Worm (Caenorhabditis elegans) whole organism, L3 larva: ENCODE results near the gene suf-1.

Experiments
- R02D3.7 ChIP-seq: fragments of 150-350 bp; optimal IDR thresholded peaks from 2 replicates; lab custom pipeline; 2014; ENCODE audit warnings: missing biosample characterization, missing genetic modification characterization
- ZK546.5 ChIP-seq: sonication (generic microtip); optimal IDR thresholded peaks from 2 replicates; lab custom pipeline; 2017; ENCODE audit warnings: missing biosample characterization, missing genetic modification characterization
- aly-2 ChIP-seq: fragments of 150-350 bp; optimal IDR thresholded peaks from 2 replicates; lab custom pipeline; 2014; ENCODE audit warnings: missing biosample characterization, missing genetic modification characterization
- ama-1 ChIP-seq: fragments of 150-350 bp; optimal IDR thresholded peaks from 2 replicates; lab custom pipeline; 2018
- elt-1 ChIP-seq: fragments of 150-350 bp; optimal IDR thresholded peaks from 2 replicates; lab custom pipeline; 2014; ENCODE audit warnings: missing biosample characterization, missing genetic modification characterization
- jun-1 ChIP-seq: fragments of 150-350 bp; optimal IDR thresholded peaks from 2 replicates; lab custom pipeline; 2014; ENCODE audit warnings: missing biosample characterization, missing genetic modification reagents, missing genetic modification characterization
- nhr-11 ChIP-seq: fragments of 150-350 bp; optimal IDR thresholded peaks from 2 replicates; lab custom pipeline; 2014; ENCODE audit warnings: missing biosample characterization, missing genetic modification characterization
- nhr-237 ChIP-seq: fragments of 150-350 bp; optimal IDR thresholded peaks from 2 replicates; lab custom pipeline; 2014; ENCODE audit warnings: missing biosample characterization, missing genetic modification characterization
- nhr-43 ChIP-seq: sonication (generic microtip); optimal IDR thresholded peaks from 2 replicates; lab custom pipeline; 2016; ENCODE audit warnings: mild to moderate bottlenecking, missing genetic modification characterization, missing compliant biosample characterization; ENCODE audit not compliant: poor library complexity, severe bottlenecking
- nhr-76 ChIP-seq: fragments of 150-350 bp; sonication (generic microtip); optimal IDR thresholded peaks from 5 replicates; lab custom pipeline; 2014; ENCODE audit warnings: missing biosample characterization, missing genetic modification characterization
- pha-4 ChIP-seq: fragments of 150-350 bp; optimal IDR thresholded peaks from 2 replicates; lab custom pipeline; 2014; ENCODE audit warnings: missing biosample characterization, missing genetic modification reagents, missing genetic modification characterization
- snpc-4 ChIP-seq: fragments of 150-350 bp; optimal IDR thresholded peaks from 2 replicates; lab custom pipeline; 2014; ENCODE audit warnings: missing biosample characterization, missing genetic modification characterization
- ztf-11 ChIP-seq: fragments of 150-350 bp; optimal IDR thresholded peaks from 2 replicates; lab custom pipeline; 2014; ENCODE audit warnings: missing biosample characterization, missing genetic modification characterization

DNA sequence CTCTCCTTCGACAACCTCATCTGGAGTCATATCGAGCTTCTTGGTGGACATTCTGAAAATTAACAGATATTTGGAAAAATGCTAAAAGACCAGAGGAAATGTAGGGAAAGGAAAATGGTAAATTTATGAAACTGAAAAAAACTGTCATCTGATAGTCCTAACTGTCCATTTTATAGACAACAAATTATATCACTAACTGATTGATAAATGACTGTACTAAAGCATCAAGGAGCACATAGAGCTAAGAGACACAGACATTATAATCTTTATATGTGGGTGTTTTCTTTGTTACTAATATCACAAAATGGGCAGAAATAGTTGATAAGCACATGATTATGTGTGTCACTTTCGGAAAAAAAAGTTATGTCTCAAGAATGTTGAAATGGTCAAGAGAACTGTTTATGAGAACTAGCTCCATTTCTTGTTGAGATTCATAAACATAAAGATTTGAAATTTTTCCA lies 36.8 kb upstream of the suf-1 start, which contains the start of gene F54C9.3:
- TF ChIP-seq jun-1 (tag; lab: Kevin White, UChicago) (peak; percentile 55), nhr-43 (tag; lab: Kevin White, UChicago) (no peak), nhr-11 (tag; lab: Kevin White, UChicago) (no peak), ama-1 (lab: Kevin White, UChicago) (no peak), R02D3.7 (tag; lab: Kevin White, UChicago) (no peak), elt-1 (tag; lab: Kevin White, UChicago) (no peak), ztf-11 (tag; lab: Kevin White, UChicago) (no peak), nhr-76 (tag; lab: Kevin White, UChicago) (no peak), nhr-237 (tag; lab: Kevin White, UChicago) (no peak), snpc-4 (no peak), ZK546.5 (no peak), aly-2 (tag; lab: Kevin White, UChicago) (no peak), pha-4 (peak; percentile 80)
